Fruit fly (Drosophila melanogaster) whole organism: ENCODE data around the gene Sec10.

Experiments
- CG8478 ChIP-seq: fragments of >200 bp; optimal IDR thresholded peaks from 2 replicates; lab custom pipeline; 2018; ENCODE audit warnings: inconsistent platforms
- Dll ChIP-seq: fragments of >200 bp; optimal IDR thresholded peaks from 2 replicates; lab custom pipeline; 2017
- pan ChIP-seq: fragments of >200 bp; optimal IDR thresholded peaks from 2 replicates; lab custom pipeline; 2017

DNA sequence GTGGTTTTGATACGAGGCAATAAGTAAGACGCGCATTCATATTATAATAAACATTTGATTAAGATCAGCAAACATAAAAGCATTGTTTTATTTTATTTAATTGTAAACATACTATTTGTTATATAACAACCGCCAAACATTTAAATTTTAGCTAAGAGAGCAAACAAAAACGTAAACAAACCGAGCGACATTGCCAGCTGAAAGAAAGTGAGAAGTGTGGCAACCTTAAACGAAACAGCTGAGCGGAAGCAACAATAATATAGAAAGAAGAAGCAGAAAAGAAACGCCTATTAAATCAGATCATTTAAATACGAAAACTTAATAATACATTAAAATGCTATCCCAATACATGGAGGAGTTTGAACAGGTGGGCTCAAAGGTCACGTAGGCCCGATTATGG is at the start of gene Sec10:
- TF ChIP-seq Dll (no peak), CG8478 (no peak), pan (lab: Kevin White, UChicago) (no peak)
